1 fruit fly cellular context compared by ENCODE assay signal in genomic region chrX:19692951-19693698, dm6.
TF ChIP-seq lines count a peak whose summit lies in the region.

Gene Mer, minus strand, starts transcription at chrX:19693500.

TF ChIP-seq in whole organism, embryonic, 481 proteins besides CTCF, POLR2A, EP300 and RAD21 (continued from another document and continues in another):
- TF ChIP-seq CG17385 (GFP tag; optimal IDR thresholded peaks at IDR 0.05; lab: Kevin White, UChicago): peak; percentile 77
- TF ChIP-seq CG30020 (tag; optimal IDR thresholded peaks at IDR 0.05; lab: Kevin White, UChicago): peak; percentile 63
- peak; percentile 74 for TF ChIP-seq CG4328 (GFP tag; optimal IDR thresholded peaks at IDR 0.05; lab: Kevin White, UChicago)
- peak; percentile 54 for TF ChIP-seq CG8359 (GFP tag; optimal IDR thresholded peaks at IDR 0.05; lab: Kevin White, UChicago; ENCODE audit: borderline replicate concordance)
- TF ChIP-seq NC2β (GFP tag; optimal IDR thresholded peaks at IDR 0.05; lab: Kevin White, UChicago): peak; percentile 79
- peak; percentile 55 for TF ChIP-seq pzg (GFP tag; optimal IDR thresholded peaks at IDR 0.05; lab: Kevin White, UChicago)
- TF ChIP-seq Sox100B (GFP tag; optimal IDR thresholded peaks at IDR 0.05; lab: Kevin White, UChicago): no peak
- TF ChIP-seq Hmr (GFP tag; optimal IDR thresholded peaks at IDR 0.05; lab: Kevin White, UChicago): peak; percentile 87
- peak; percentile 89 for TF ChIP-seq PHDP (tag; optimal IDR thresholded peaks at IDR 0.05; lab: Kevin White, UChicago)
- TF ChIP-seq ham (GFP tag; IDR thresholded peaks at IDR 0.05; lab: Robert Waterston, UW): 0 out of 2 replicates have a peak, but pooled peaks have one; percentile 57
- peak; percentile 67 for TF ChIP-seq Oaz (GFP tag; IDR thresholded peaks at IDR 0.05; lab: Robert Waterston, UW)
- TF ChIP-seq CG10366 (GFP tag; IDR thresholded peaks at IDR 0.05; lab: Robert Waterston, UW): peak; percentile 73
- no peak for TF ChIP-seq hb (GFP tag; IDR thresholded peaks at IDR 0.05; lab: Robert Waterston, UW; ENCODE audit: partially characterized antibody)
- TF ChIP-seq nerfin-1 (tag; optimal IDR thresholded peaks at IDR 0.05; lab: Kevin White, UChicago): peak; percentile 73
- peak; percentile 80 for TF ChIP-seq CG14050 (GFP tag; IDR thresholded peaks at IDR 0.05; lab: Robert Waterston, UW)
- TF ChIP-seq kni (GFP tag; optimal IDR thresholded peaks at IDR 0.05; lab: Kevin White, UChicago): peak; percentile 1
- no peak for TF ChIP-seq pros (GFP tag; optimal IDR thresholded peaks at IDR 0.05; lab: Kevin White, UChicago)
- TF ChIP-seq oc (tag; optimal IDR thresholded peaks at IDR 0.05; lab: Kevin White, UChicago): peak; percentile 59
- TF ChIP-seq CG8765 (GFP tag; IDR thresholded peaks at IDR 0.05; lab: Robert Waterston, UW): peak; percentile 33; the same call in 1 of the 2 replicates
- TF ChIP-seq ap (GFP tag; IDR thresholded peaks at IDR 0.05; lab: Robert Waterston, UW): peak; percentile 35; the same call in 1 of the 2 replicates
- peak; percentile 76 for TF ChIP-seq pnt (GFP tag; optimal IDR thresholded peaks at IDR 0.05; lab: Kevin White, UChicago)
- TF ChIP-seq MESR4 (GFP tag; optimal IDR thresholded peaks at IDR 0.05; lab: Kevin White, UChicago): peak; percentile 86
- TF ChIP-seq CG11456 (GFP tag; IDR thresholded peaks at IDR 0.05; lab: Robert Waterston, UW): peak; percentile 73; the same call in 1 of the 3 replicates
- no peak for TF ChIP-seq chinmo (GFP tag; IDR thresholded peaks at IDR 0.05; lab: Robert Waterston, UW; ENCODE audit: partially characterized antibody)
- no peak for TF ChIP-seq CG7271 (tag; optimal IDR thresholded peaks at IDR 0.05; lab: Kevin White, UChicago)
- peak; percentile 63 for TF ChIP-seq CG31224 (GFP tag; IDR thresholded peaks at IDR 0.05; lab: Robert Waterston, UW)
- peak; percentile 60 for TF ChIP-seq ems (GFP tag; optimal IDR thresholded peaks at IDR 0.05; lab: Kevin White, UChicago)
- peak; percentile 94 for TF ChIP-seq CG12769 (tag; optimal IDR thresholded peaks at IDR 0.05; lab: Kevin White, UChicago)
- TF ChIP-seq CG15479 (GFP tag; optimal IDR thresholded peaks at IDR 0.05; lab: Kevin White, UChicago): peak; percentile 27
- TF ChIP-seq CG17829 (tag; optimal IDR thresholded peaks at IDR 0.05; lab: Kevin White, UChicago): peak; percentile 87
- peak; percentile 75 for TF ChIP-seq gfzf (GFP tag; optimal IDR thresholded peaks at IDR 0.05; lab: Kevin White, UChicago)
- TF ChIP-seq CG17568 (GFP tag; optimal IDR thresholded peaks at IDR 0.05; lab: Kevin White, UChicago): peak; percentile 51
- 0 out of 2 replicates have a peak, but pooled peaks have one; percentile 25 for TF ChIP-seq Dref (GFP tag; IDR thresholded peaks at IDR 0.05; lab: Robert Waterston, UW)
- TF ChIP-seq CG18262 (tag; optimal IDR thresholded peaks at IDR 0.05; lab: Kevin White, UChicago): peak; percentile 84
- TF ChIP-seq CG10321 (GFP tag; IDR thresholded peaks at IDR 0.05; lab: Robert Waterston, UW): peak; percentile 30; the same call in 1 of the 2 replicates
- peak; percentile 86 for TF ChIP-seq CG15269 (tag; optimal IDR thresholded peaks at IDR 0.05; lab: Kevin White, UChicago)
- no peak for TF ChIP-seq Eip74EF (GFP tag; optimal IDR thresholded peaks at IDR 0.05; lab: Kevin White, UChicago)
- peak; percentile 74 for TF ChIP-seq Nf-YC (tag; optimal IDR thresholded peaks at IDR 0.05; lab: Kevin White, UChicago)
- TF ChIP-seq CG3281 (GFP tag; optimal IDR thresholded peaks at IDR 0.05; lab: Kevin White, UChicago): peak; percentile 90
- peak; percentile 85 for TF ChIP-seq lmd (GFP tag; IDR thresholded peaks at IDR 0.05; lab: Robert Waterston, UW)
- peak; percentile 88 for TF ChIP-seq Xrp1 (GFP tag; IDR thresholded peaks at IDR 0.05; lab: Robert Waterston, UW)
- TF ChIP-seq sug (tag; optimal IDR thresholded peaks at IDR 0.05; lab: Kevin White, UChicago): peak; percentile 70
- TF ChIP-seq CG17359 (tag; optimal IDR thresholded peaks at IDR 0.05; lab: Kevin White, UChicago): peak; percentile 80
- TF ChIP-seq zfh2 (GFP tag; optimal IDR thresholded peaks at IDR 0.05; lab: Kevin White, UChicago): peak; percentile 84
- TF ChIP-seq esg (GFP tag; conservative IDR thresholded peaks at IDR 0.05; lab: Robert Waterston, UW): peak; percentile 70
- peak; percentile 69 to 85 for TF ChIP-seq chif (GFP tag; optimal IDR thresholded peaks at IDR 0.05; lab: Kevin White, UChicago)
- peak; percentile 6 for TF ChIP-seq CG12104 (GFP tag; optimal IDR thresholded peaks at IDR 0.05; lab: Kevin White, UChicago)
- TF ChIP-seq CG9727 (GFP tag; optimal IDR thresholded peaks at IDR 0.05; lab: Kevin White, UChicago): peak; percentile 85
- peak; percentile 90 for TF ChIP-seq CG12071 (GFP tag; optimal IDR thresholded peaks at IDR 0.05; lab: Kevin White, UChicago)
- TF ChIP-seq Scr (GFP tag; IDR thresholded peaks at IDR 0.05; lab: Robert Waterston, UW; ENCODE audit: partially characterized antibody): no peak
- TF ChIP-seq CG6765 (GFP tag; optimal IDR thresholded peaks at IDR 0.05; lab: Kevin White, UChicago): peak; percentile 78
- peak; percentile 52 for TF ChIP-seq da (GFP tag; optimal IDR thresholded peaks at IDR 0.05; lab: Kevin White, UChicago)
- no peak for TF ChIP-seq jing (GFP tag; optimal IDR thresholded peaks at IDR 0.05; lab: Kevin White, UChicago)
- 0 out of 3 replicates have a peak, but pooled peaks have one; percentile 53 for TF ChIP-seq CG2199 (GFP tag; IDR thresholded peaks at IDR 0.05; lab: Robert Waterston, UW)
- TF ChIP-seq MTF-1 (GFP tag; optimal IDR thresholded peaks at IDR 0.05; lab: Kevin White, UChicago; ENCODE audit: borderline replicate concordance): peak; percentile 71
- TF ChIP-seq Lim3 (GFP tag; IDR thresholded peaks at IDR 0.05; lab: Robert Waterston, UW): no peak
- TF ChIP-seq cad (GFP tag; optimal IDR thresholded peaks at IDR 0.05; lab: Kevin White, UChicago): no peak
- TF ChIP-seq CG5180 (GFP tag; optimal IDR thresholded peaks at IDR 0.05; lab: Kevin White, UChicago): peak; percentile 63
- peak; percentile 63 for TF ChIP-seq CG15601 (tag; optimal IDR thresholded peaks at IDR 0.05; lab: Kevin White, UChicago)
- TF ChIP-seq nom (GFP tag; optimal IDR thresholded peaks at IDR 0.05; lab: Kevin White, UChicago): peak; percentile 79
- TF ChIP-seq CG4360 (GFP tag; IDR thresholded peaks at IDR 0.05; lab: Robert Waterston, UW): peak; percentile 62
- TF ChIP-seq bigmax (GFP tag; optimal IDR thresholded peaks at IDR 0.05; lab: Kevin White, UChicago): no peak
- peak; percentile 41 for TF ChIP-seq yki (optimal IDR thresholded peaks at IDR 0.05; lab: Kevin White, UChicago)
- TF ChIP-seq schlank (tag; optimal IDR thresholded peaks at IDR 0.05; lab: Kevin White, UChicago): peak; percentile 75
- TF ChIP-seq pita (GFP tag; optimal IDR thresholded peaks at IDR 0.05; lab: Kevin White, UChicago): no peak
- peak; percentile 85 for TF ChIP-seq grau (tag; optimal IDR thresholded peaks at IDR 0.05; lab: Kevin White, UChicago)
- peak; percentile 53 for TF ChIP-seq Lhr (GFP tag; optimal IDR thresholded peaks at IDR 0.05; lab: Kevin White, UChicago)
- TF ChIP-seq CG10543 (GFP tag; optimal IDR thresholded peaks at IDR 0.05; lab: Kevin White, UChicago): peak; percentile 67
- peak; percentile 65 for TF ChIP-seq gsb-n (tag; optimal IDR thresholded peaks at IDR 0.05; lab: Kevin White, UChicago)
- TF ChIP-seq peb (GFP tag; IDR thresholded peaks at IDR 0.05; lab: Robert Waterston, UW): peak; percentile 55; the same call in 1 of the 2 replicates
- TF ChIP-seq Fer1 (GFP tag; optimal IDR thresholded peaks at IDR 0.05; lab: Kevin White, UChicago): peak; percentile 91
- TF ChIP-seq CG1832 (GFP tag; optimal IDR thresholded peaks at IDR 0.05; lab: Kevin White, UChicago): no peak
- TF ChIP-seq CG9215 (GFP tag; IDR thresholded peaks at IDR 0.05; lab: Robert Waterston, UW): peak; percentile 66
- TF ChIP-seq Dad (GFP tag; optimal IDR thresholded peaks at IDR 0.05; lab: Kevin White, UChicago): peak; percentile 80
- peak; percentile 56 for TF ChIP-seq Spps (tag; optimal IDR thresholded peaks at IDR 0.05; lab: Kevin White, UChicago)
- TF ChIP-seq CG6683 (GFP tag; optimal IDR thresholded peaks at IDR 0.05; lab: Kevin White, UChicago): peak; percentile 58
- TF ChIP-seq dimm (GFP tag; IDR thresholded peaks at IDR 0.05; lab: Robert Waterston, UW): peak; percentile 37; the same call in 1 of the 2 replicates
- TF ChIP-seq CG6175 (GFP tag; IDR thresholded peaks at IDR 0.05; lab: Robert Waterston, UW): peak; percentile 62; the same call in 1 of the 3 replicates
- TF ChIP-seq lola (GFP tag; optimal IDR thresholded peaks at IDR 0.05; lab: Kevin White, UChicago): peak in 1 of 3 experiments; percentile 74
- peak; percentile 86 for TF ChIP-seq CG9609 (GFP tag; optimal IDR thresholded peaks at IDR 0.05; lab: Kevin White, UChicago)
- peak; percentile 79 for TF ChIP-seq gro (GFP tag; optimal IDR thresholded peaks at IDR 0.05; lab: Kevin White, UChicago)
- no peak for TF ChIP-seq HLH4C (GFP tag; IDR thresholded peaks at IDR 0.05; lab: Robert Waterston, UW; ENCODE audit: partially characterized antibody)
- TF ChIP-seq CG2129 (GFP tag; IDR thresholded peaks at IDR 0.05; lab: Robert Waterston, UW; ENCODE audit: partially characterized antibody): no peak
- peak; percentile 67 for TF ChIP-seq CG30431 (GFP tag; optimal IDR thresholded peaks at IDR 0.05; lab: Kevin White, UChicago)
- peak; percentile 88 for TF ChIP-seq Hsf (GFP tag; optimal IDR thresholded peaks at IDR 0.05; lab: Kevin White, UChicago)
- TF ChIP-seq slbo (GFP tag; IDR thresholded peaks at IDR 0.05; lab: Robert Waterston, UW): peak; percentile 87
- TF ChIP-seq tx (GFP tag; optimal IDR thresholded peaks at IDR 0.05; lab: Kevin White, UChicago): peak; percentile 73
- no peak for TF ChIP-seq usp (GFP tag; optimal IDR thresholded peaks at IDR 0.05; lab: Kevin White, UChicago)
- TF ChIP-seq tna (GFP tag; IDR thresholded peaks at IDR 0.05; lab: Robert Waterston, UW; ENCODE audit: partially characterized antibody): peak; percentile 38; the same call in 1 of the 2 replicates
- TF ChIP-seq YL-1 (GFP tag; optimal IDR thresholded peaks at IDR 0.05; lab: Kevin White, UChicago): peak; percentile 71
- TF ChIP-seq CG10654 (GFP tag; optimal IDR thresholded peaks at IDR 0.05; lab: Kevin White, UChicago): peak; percentile 75
- TF ChIP-seq slp2 (GFP tag; optimal IDR thresholded peaks at IDR 0.05; lab: Kevin White, UChicago): peak; percentile 69
- peak; percentile 88 for TF ChIP-seq gem (tag; optimal IDR thresholded peaks at IDR 0.05; lab: Kevin White, UChicago)
- no peak for TF ChIP-seq CG7963 (GFP tag; IDR thresholded peaks at IDR 0.05; lab: Robert Waterston, UW; ENCODE audit: partially characterized antibody)
- TF ChIP-seq ato (GFP tag; IDR thresholded peaks at IDR 0.05; lab: Robert Waterston, UW; ENCODE audit: partially characterized antibody): no peak
- TF ChIP-seq CG14014 (GFP tag; IDR thresholded peaks at IDR 0.05; lab: Robert Waterston, UW): peak; percentile 76
- no peak for TF ChIP-seq Jarid2 (GFP tag; optimal IDR thresholded peaks at IDR 0.05; lab: Kevin White, UChicago)
- TF ChIP-seq crp (GFP tag; optimal IDR thresholded peaks at IDR 0.05; lab: Kevin White, UChicago): peak in 1 of 2 experiments; percentile 35
- TF ChIP-seq Dfd (GFP tag; optimal IDR thresholded peaks at IDR 0.05; lab: Kevin White, UChicago): no peak
- peak; percentile 82 for TF ChIP-seq crc (GFP tag; optimal IDR thresholded peaks at IDR 0.05; lab: Kevin White, UChicago)
- no peak for TF ChIP-seq GATAe (GFP tag; conservative IDR thresholded peaks at IDR 0.05; lab: Robert Waterston, UW)
- TF ChIP-seq abd-A (tag; optimal IDR thresholded peaks at IDR 0.05; lab: Kevin White, UChicago): no peak
- no peak for TF ChIP-seq zen2 (GFP tag; IDR thresholded peaks at IDR 0.05; lab: Robert Waterston, UW; ENCODE audit: partially characterized antibody)
- peak; percentile 82 to 88 for TF ChIP-seq Hr51 (GFP tag; optimal IDR thresholded peaks at IDR 0.05; lab: Kevin White, UChicago)
- TF ChIP-seq bsh (GFP tag; optimal IDR thresholded peaks at IDR 0.05; lab: Kevin White, UChicago): peak; percentile 76 to 82
- peak; percentile 53; the same call in 1 of the 2 replicates for TF ChIP-seq CG13287 (GFP tag; IDR thresholded peaks at IDR 0.05; lab: Robert Waterston, UW; ENCODE audit: partially characterized antibody)
- TF ChIP-seq ara (GFP tag; IDR thresholded peaks at IDR 0.05; lab: Robert Waterston, UW): peak; percentile 78
- TF ChIP-seq CG13624 (GFP tag; optimal IDR thresholded peaks at IDR 0.05; lab: Kevin White, UChicago): peak; percentile 88
- TF ChIP-seq CG13123 (GFP tag; optimal IDR thresholded peaks at IDR 0.05; lab: Kevin White, UChicago): peak; percentile 40
- TF ChIP-seq CG14710 (tag; optimal IDR thresholded peaks at IDR 0.05; lab: Kevin White, UChicago): peak; percentile 62
- TF ChIP-seq slou (GFP tag; optimal IDR thresholded peaks at IDR 0.05; lab: Kevin White, UChicago): peak; percentile 59
- TF ChIP-seq CG13894 (tag; optimal IDR thresholded peaks at IDR 0.05; lab: Kevin White, UChicago): peak; percentile 84
- TF ChIP-seq CG12942 (GFP tag; optimal IDR thresholded peaks at IDR 0.05; lab: Kevin White, UChicago): peak; percentile 79
- TF ChIP-seq ERR (GFP tag; optimal IDR thresholded peaks at IDR 0.05; lab: Kevin White, UChicago): peak; percentile 79
- peak; percentile 89 for TF ChIP-seq CG32532 (GFP tag; IDR thresholded peaks at IDR 0.05; lab: Robert Waterston, UW)
- TF ChIP-seq pan (optimal IDR thresholded peaks at IDR 0.05; lab: Kevin White, UChicago): no peak
- TF ChIP-seq pan (GFP tag; optimal IDR thresholded peaks at IDR 0.05 in 1 of 2, IDR thresholded peaks at IDR 0.05 in 1 of 2): peak in 1 of 2 experiments; percentile 87
- no peak for TF ChIP-seq CG34224 (GFP tag; IDR thresholded peaks at IDR 0.05; lab: Robert Waterston, UW; ENCODE audit: partially characterized antibody)
- TF ChIP-seq ATbp (GFP tag; optimal IDR thresholded peaks at IDR 0.05; lab: Kevin White, UChicago): peak; percentile 73
- TF ChIP-seq BtbVII (GFP tag; optimal IDR thresholded peaks at IDR 0.05; lab: Kevin White, UChicago): peak; percentile 88
- TF ChIP-seq grn (GFP tag; optimal IDR thresholded peaks at IDR 0.05; lab: Kevin White, UChicago): no peak
- peak in 1 of 2 experiments; percentile 45 for TF ChIP-seq insv (GFP tag; optimal IDR thresholded peaks at IDR 0.05; lab: Kevin White, UChicago)
- peak; percentile 75 for TF ChIP-seq CG1233 (GFP tag; optimal IDR thresholded peaks at IDR 0.05; lab: Kevin White, UChicago)
- peak; percentile 90 for TF ChIP-seq CG34376 (GFP tag; optimal IDR thresholded peaks at IDR 0.05; lab: Kevin White, UChicago)
- peak; percentile 91 for TF ChIP-seq scrt (GFP tag; optimal IDR thresholded peaks at IDR 0.05; lab: Kevin White, UChicago)
- peak; percentile 91 for TF ChIP-seq her (GFP tag; optimal IDR thresholded peaks at IDR 0.05; lab: Kevin White, UChicago)
- TF ChIP-seq nau (GFP tag; optimal IDR thresholded peaks at IDR 0.05; lab: Kevin White, UChicago): no peak
